Fruit fly (Drosophila melanogaster): Measurements from ENCODE around the gene CG8031.

Gene CG8031

DNA sequence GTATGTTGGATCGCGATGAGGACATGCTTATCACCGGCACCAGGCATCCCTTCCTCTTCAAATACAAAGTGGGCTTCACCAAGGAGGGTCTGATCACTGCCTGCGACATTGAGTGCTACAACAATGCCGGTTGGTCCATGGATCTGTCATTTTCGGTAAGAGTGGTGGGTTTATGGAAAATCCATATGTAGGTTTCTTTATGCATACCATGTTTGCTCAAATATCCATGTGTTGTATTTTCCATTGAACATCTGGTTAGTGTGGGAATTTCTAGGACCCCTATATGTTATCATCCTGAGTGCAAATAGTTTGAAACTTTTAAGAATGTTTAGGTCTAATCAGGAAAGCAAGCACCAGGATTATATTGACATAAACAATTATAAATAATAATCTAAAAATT, 25.0 kb upstream of the CG8031 start:
- no peak for TF ChIP-seq CG7101 (tag; optimal IDR thresholded peaks at IDR 0.05)
- no peak for TF ChIP-seq CG5204 (GFP tag; optimal IDR thresholded peaks at IDR 0.05)
- no peak for TF ChIP-seq CG14711 (tag; optimal IDR thresholded peaks at IDR 0.05)
- no peak for TF ChIP-seq tj (GFP tag; optimal IDR thresholded peaks at IDR 0.05)
- TF ChIP-seq CG7045 (GFP tag; optimal IDR thresholded peaks at IDR 0.05) = no peak

DNA sequence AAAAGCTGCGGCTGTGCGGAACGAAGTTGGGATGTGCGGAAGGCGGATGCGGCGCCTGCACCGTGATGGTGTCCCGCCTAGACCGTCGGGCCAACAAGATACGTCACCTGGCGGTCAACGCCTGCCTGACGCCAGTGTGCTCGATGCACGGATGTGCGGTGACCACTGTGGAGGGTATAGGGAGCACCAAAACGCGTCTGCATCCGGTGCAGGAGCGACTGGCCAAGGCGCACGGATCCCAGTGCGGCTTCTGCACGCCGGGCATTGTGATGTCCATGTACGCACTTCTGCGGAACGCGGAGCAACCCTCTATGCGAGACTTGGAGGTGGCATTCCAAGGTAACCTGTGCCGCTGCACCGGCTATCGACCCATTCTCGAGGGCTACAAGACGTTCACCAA, 22.6 kb upstream of the CG8031 start:
- TF ChIP-seq bab1 (GFP tag; optimal IDR thresholded peaks at IDR 0.05) (no peak), toe (GFP tag; optimal IDR thresholded peaks at IDR 0.05) (no peak), CG7045 (GFP tag; optimal IDR thresholded peaks at IDR 0.05) (no peak)

DNA sequence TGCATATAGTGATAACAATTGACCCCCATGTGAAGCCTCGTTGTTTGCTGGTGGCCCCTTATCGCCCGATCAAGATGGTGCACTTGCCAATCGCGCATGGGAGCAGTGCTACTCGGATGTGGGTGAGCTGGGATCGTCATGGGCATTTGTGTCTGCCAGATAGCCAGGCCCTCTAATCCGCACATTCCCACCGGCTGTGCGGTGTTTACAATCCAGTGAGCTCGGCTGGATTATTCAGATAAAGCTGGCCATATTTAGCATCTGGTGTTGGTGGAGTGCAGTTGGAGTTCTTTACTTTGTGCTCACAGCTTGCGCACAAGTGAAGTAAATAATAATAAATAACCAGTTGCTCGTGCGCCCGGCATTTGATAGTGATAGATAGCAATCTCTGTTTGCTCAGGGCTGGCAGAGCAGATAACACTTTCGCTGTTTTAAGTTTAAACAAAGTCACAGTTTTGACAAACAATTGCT, 21.9 kb upstream of the CG8031 start:
- TF ChIP-seq CG33017 (tag; optimal IDR thresholded peaks at IDR 0.05) (peak; percentile 71), toe (GFP tag; optimal IDR thresholded peaks at IDR 0.05) (peak; percentile 68), cnc (optimal IDR thresholded peaks at IDR 0.05) (no peak), ovo (GFP tag; optimal IDR thresholded peaks at IDR 0.05) (peak; percentile 4), CG1620 (GFP tag; optimal IDR thresholded peaks at IDR 0.05) (no peak), CG7101 (tag; optimal IDR thresholded peaks at IDR 0.05) (peak; percentile 83), Mnt (GFP tag; optimal IDR thresholded peaks at IDR 0.05) (peak; percentile 79), cic (GFP tag; optimal IDR thresholded peaks at IDR 0.05) (peak; percentile 64), CG7045 (GFP tag; optimal IDR thresholded peaks at IDR 0.05) (peak; percentile 85), kay (GFP tag; ENCODE audit: borderline replicate concordance) (peak; percentile 96), pad (GFP tag; optimal IDR thresholded peaks at IDR 0.05) (peak; percentile 49), bab1 (GFP tag; optimal IDR thresholded peaks at IDR 0.05) (no peak), CG14711 (tag; optimal IDR thresholded peaks at IDR 0.05) (peak; percentile 62), CG5204 (GFP tag; optimal IDR thresholded peaks at IDR 0.05) (no peak), Crg-1 (GFP tag; optimal IDR thresholded peaks at IDR 0.05) (peak; percentile 76), Hr96 (GFP tag; optimal IDR thresholded peaks at IDR 0.05) (peak; percentile 30), tj (GFP tag; optimal IDR thresholded peaks at IDR 0.05) (no peak), Clk (GFP tag; optimal IDR thresholded peaks at IDR 0.05) (peak; percentile 39), CG12768 (GFP tag; optimal IDR thresholded peaks at IDR 0.05) (peak; percentile 78), CG11617 (GFP tag; optimal IDR thresholded peaks at IDR 0.05) (peak; percentile 77)

DNA sequence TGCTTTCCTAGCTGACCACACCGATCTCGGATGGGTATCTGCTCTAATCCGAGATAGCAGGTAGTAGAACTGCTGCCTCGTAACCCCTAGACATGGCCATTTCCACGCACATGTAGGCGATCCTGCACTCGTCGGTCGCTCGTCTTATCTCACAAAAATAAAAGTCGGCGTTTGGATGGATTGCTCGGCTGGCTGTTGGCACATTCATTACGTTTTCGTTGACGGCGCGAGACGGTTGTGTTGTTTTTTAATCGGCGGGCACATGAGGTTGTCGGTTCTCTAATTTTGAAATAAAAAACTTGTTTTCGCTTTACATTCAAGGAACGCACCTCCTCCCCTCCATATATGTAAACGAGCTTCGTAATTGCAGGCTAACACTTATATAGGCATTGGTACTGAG, 21.2 kb upstream of the CG8031 start, which contains the start of gene ry:
ry (plus strand) TSS at position 206 of the 400 bp plus-strand sequence.
- TF ChIP-seq toe (GFP tag; optimal IDR thresholded peaks at IDR 0.05) = no peak
- TF ChIP-seq Clk (GFP tag; optimal IDR thresholded peaks at IDR 0.05) = no peak
- no peak for TF ChIP-seq CG5204 (GFP tag; optimal IDR thresholded peaks at IDR 0.05)
- TF ChIP-seq kay (GFP tag; ENCODE audit: borderline replicate concordance) = no peak
- TF ChIP-seq cic (GFP tag; optimal IDR thresholded peaks at IDR 0.05) = peak; percentile 84
- TF ChIP-seq tj (GFP tag; optimal IDR thresholded peaks at IDR 0.05) = no peak
- no peak for TF ChIP-seq bab1 (GFP tag; optimal IDR thresholded peaks at IDR 0.05)
- TF ChIP-seq CG11617 (GFP tag; optimal IDR thresholded peaks at IDR 0.05) = no peak
- TF ChIP-seq CG7045 (GFP tag; optimal IDR thresholded peaks at IDR 0.05) = no peak
- TF ChIP-seq ovo (GFP tag; optimal IDR thresholded peaks at IDR 0.05) = no peak
- no peak for TF ChIP-seq cnc (optimal IDR thresholded peaks at IDR 0.05)
- no peak for TF ChIP-seq CG12768 (GFP tag; optimal IDR thresholded peaks at IDR 0.05)
- no peak for TF ChIP-seq pad (GFP tag; optimal IDR thresholded peaks at IDR 0.05)
- no peak for TF ChIP-seq CG1620 (GFP tag; optimal IDR thresholded peaks at IDR 0.05)
- peak; percentile 43 for TF ChIP-seq CG33017 (tag; optimal IDR thresholded peaks at IDR 0.05)
- TF ChIP-seq CG14711 (tag; optimal IDR thresholded peaks at IDR 0.05) = no peak
- TF ChIP-seq CG7101 (tag; optimal IDR thresholded peaks at IDR 0.05) = no peak
- peak; percentile 70 for TF ChIP-seq Mnt (GFP tag; optimal IDR thresholded peaks at IDR 0.05)
- TF ChIP-seq Crg-1 (GFP tag; optimal IDR thresholded peaks at IDR 0.05) = no peak
- no peak for TF ChIP-seq Hr96 (GFP tag; optimal IDR thresholded peaks at IDR 0.05)

DNA sequence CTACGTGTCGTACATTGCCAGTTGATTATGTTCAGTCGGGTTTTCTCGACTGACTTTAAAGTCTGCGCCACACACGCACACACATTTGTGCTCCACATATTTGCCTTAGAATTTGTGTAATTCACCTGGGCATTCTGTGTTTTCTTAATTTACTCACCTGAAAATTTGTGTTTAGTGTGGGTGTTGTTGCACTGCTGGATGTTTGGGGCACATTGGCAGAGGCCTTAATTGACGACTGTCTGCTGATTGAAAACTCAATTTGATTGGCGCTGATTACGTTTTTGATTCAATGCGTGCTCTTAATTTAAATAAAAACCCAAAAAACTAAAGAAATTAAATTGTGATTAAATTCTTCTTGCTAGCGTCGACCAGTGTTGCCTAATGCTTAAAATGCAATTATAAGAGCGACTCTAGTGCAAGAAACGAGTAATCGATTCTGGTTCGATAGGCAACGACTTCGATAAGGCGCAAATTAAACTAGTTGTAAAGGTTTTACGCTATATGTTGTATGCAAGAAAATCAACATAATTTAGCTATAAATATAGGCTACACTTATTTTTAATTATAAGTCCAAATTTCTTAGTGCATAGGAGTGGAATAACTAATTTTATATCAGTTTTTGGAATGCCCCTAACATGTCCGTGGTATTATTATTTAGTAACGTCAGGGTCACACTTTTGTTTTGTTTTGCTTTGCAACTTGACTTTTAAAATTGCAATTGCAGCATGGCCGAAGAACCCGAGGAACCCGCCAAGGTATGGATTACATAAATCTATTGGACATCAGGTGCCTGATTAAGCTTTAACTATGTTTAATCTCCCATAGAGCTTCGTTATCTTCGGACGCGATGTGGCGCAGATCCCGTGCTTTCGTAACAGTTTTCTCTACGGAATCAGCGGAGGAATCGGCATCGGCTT, 19.4 kb upstream of the CG8031 start, which contains the start of the genes CG46281 and CG46280:
CG46281 (minus strand) TSS at position 51 of the 917 bp plus-strand sequence.
CG46280 (minus strand) TSS at position 403 of the 917 bp plus-strand sequence.
- no peak for TF ChIP-seq Clk (GFP tag; optimal IDR thresholded peaks at IDR 0.05)
- TF ChIP-seq bab1 (GFP tag; optimal IDR thresholded peaks at IDR 0.05) = peak; percentile 44
- peak; percentile 59 for TF ChIP-seq CG14711 (tag; optimal IDR thresholded peaks at IDR 0.05)
- TF ChIP-seq CG5204 (GFP tag; optimal IDR thresholded peaks at IDR 0.05) = no peak
- TF ChIP-seq cic (GFP tag; optimal IDR thresholded peaks at IDR 0.05) = peak; percentile 8
- peak; percentile 33 for TF ChIP-seq pad (GFP tag; optimal IDR thresholded peaks at IDR 0.05)
- peak; percentile 58 for TF ChIP-seq Mnt (GFP tag; optimal IDR thresholded peaks at IDR 0.05)
- peak; percentile 1 for TF ChIP-seq CG7045 (GFP tag; optimal IDR thresholded peaks at IDR 0.05)
- no peak for TF ChIP-seq Hr96 (GFP tag; optimal IDR thresholded peaks at IDR 0.05)
- no peak for TF ChIP-seq cnc (optimal IDR thresholded peaks at IDR 0.05)
- TF ChIP-seq CG33017 (tag; optimal IDR thresholded peaks at IDR 0.05) = no peak
- peak; percentile 85 for TF ChIP-seq kay (GFP tag; ENCODE audit: borderline replicate concordance)
- peak; percentile 49 for TF ChIP-seq CG1620 (GFP tag; optimal IDR thresholded peaks at IDR 0.05)
- TF ChIP-seq tj (GFP tag; optimal IDR thresholded peaks at IDR 0.05) = peak; percentile 23
- peak; percentile 42 for TF ChIP-seq CG7101 (tag; optimal IDR thresholded peaks at IDR 0.05)
- TF ChIP-seq toe (GFP tag; optimal IDR thresholded peaks at IDR 0.05) = no peak
- TF ChIP-seq CG11617 (GFP tag; optimal IDR thresholded peaks at IDR 0.05) = peak; percentile 46
- TF ChIP-seq Crg-1 (GFP tag; optimal IDR thresholded peaks at IDR 0.05) = peak; percentile 32
- TF ChIP-seq ovo (GFP tag; optimal IDR thresholded peaks at IDR 0.05) = no peak
- peak; percentile 31 for TF ChIP-seq CG12768 (GFP tag; optimal IDR thresholded peaks at IDR 0.05)
